Worm (Caenorhabditis elegans) whole organism, L3 larva: Measurements from ENCODE around the gene atg-10.

Experiments
- R02D3.7 ChIP-seq: fragments of 150-350 bp; optimal IDR thresholded peaks from 2 replicates; lab custom pipeline; 2014; ENCODE audit warnings: missing biosample characterization, missing genetic modification characterization
- ZK546.5 ChIP-seq: sonication (generic microtip); optimal IDR thresholded peaks from 2 replicates; lab custom pipeline; 2017; ENCODE audit warnings: missing biosample characterization, missing genetic modification characterization
- ceh-16 ChIP-seq: sonication (generic microtip); optimal IDR thresholded peaks from 2 replicates; lab custom pipeline; 2017; ENCODE audit warnings: missing biosample characterization, missing genetic modification characterization
- ceh-82 ChIP-seq: fragments of 150-350 bp; optimal IDR thresholded peaks from 2 replicates; lab custom pipeline; 2014; ENCODE audit warnings: missing biosample characterization, missing genetic modification characterization
- egl-27 ChIP-seq: sonication (generic microtip); optimal IDR thresholded peaks from 4 replicates; lab custom pipeline; 2017; ENCODE audit warnings: missing biosample characterization, missing genetic modification reagents, missing genetic modification characterization
- egl-5 ChIP-seq: fragments of 150-350 bp; optimal IDR thresholded peaks from 2 replicates; lab custom pipeline; 2017; ENCODE audit warnings: missing biosample characterization, missing genetic modification reagents, missing genetic modification characterization, inconsistent platforms
- elt-1 ChIP-seq: fragments of 150-350 bp; optimal IDR thresholded peaks from 2 replicates; lab custom pipeline; 2014; ENCODE audit warnings: missing biosample characterization, missing genetic modification characterization
- elt-2 ChIP-seq: sonication (generic microtip); optimal IDR thresholded peaks from 2 replicates; lab custom pipeline; 2016; ENCODE audit warnings: missing genetic modification reagents, mild to moderate bottlenecking, missing genetic modification characterization, missing compliant biosample characterization
- elt-3 ChIP-seq, 3 experiments: fragments of 150-350 bp in 1 of 3; sonication (generic microtip) in 2 of 3; optimal IDR thresholded peaks; 2 replicates in 2 of 3; 4 replicates in 1 of 3; lab custom pipeline; 2014 to 2017; ENCODE audit warnings: missing biosample characterization in 3 of 3, missing genetic modification characterization in 3 of 3
- fkh-10 ChIP-seq: sonication (generic microtip); optimal IDR thresholded peaks from 2 replicates; lab custom pipeline; 2017; ENCODE audit warnings: missing biosample characterization, missing genetic modification reagents, missing genetic modification characterization
- fos-1 ChIP-seq: fragments of 150-350 bp; optimal IDR thresholded peaks from 2 replicates; lab custom pipeline; 2014; ENCODE audit warnings: missing biosample characterization, missing genetic modification characterization
- hmg-11 ChIP-seq: sonication (generic microtip); optimal IDR thresholded peaks from 2 replicates; lab custom pipeline; 2016; ENCODE audit warnings: missing genetic modification characterization, missing compliant biosample characterization
- lin-15B ChIP-seq: fragments of 150-350 bp; optimal IDR thresholded peaks from 2 replicates; lab custom pipeline; 2014; ENCODE audit warnings: missing biosample characterization, missing genetic modification characterization
- lin-39 ChIP-seq: fragments of 150-350 bp; optimal IDR thresholded peaks from 2 replicates; lab custom pipeline; 2018; ENCODE audit warnings: missing biosample characterization, missing genetic modification reagents, missing genetic modification characterization
- lsy-12 ChIP-seq: sonication (generic microtip); optimal IDR thresholded peaks from 2 replicates; lab custom pipeline; 2016; ENCODE audit warnings: mild to moderate bottlenecking, missing genetic modification characterization, missing compliant biosample characterization
- mml-1 ChIP-seq: fragments of 150-350 bp; sonication (generic microtip); optimal IDR thresholded peaks from 3 replicates; lab custom pipeline; 2014; ENCODE audit warnings: missing biosample characterization, missing genetic modification characterization
- nfya-1 ChIP-seq: sonication (generic microtip); optimal IDR thresholded peaks from 2 replicates; lab custom pipeline; 2017; ENCODE audit warnings: missing genetic modification characterization, mild to moderate bottlenecking, missing compliant biosample characterization, antibody characterized with exemption, moderate library complexity; ENCODE audit not compliant: insufficient read depth
- nhr-12 ChIP-seq: fragments of 150-350 bp; optimal IDR thresholded peaks from 2 replicates; lab custom pipeline; 2014; ENCODE audit warnings: missing biosample characterization, missing genetic modification characterization
- nhr-23 ChIP-seq: fragments of 150-350 bp; optimal IDR thresholded peaks from 2 replicates; lab custom pipeline; 2014; ENCODE audit warnings: missing biosample characterization, missing genetic modification reagents, missing genetic modification characterization
- nhr-237 ChIP-seq: fragments of 150-350 bp; optimal IDR thresholded peaks from 2 replicates; lab custom pipeline; 2014; ENCODE audit warnings: missing biosample characterization, missing genetic modification characterization
- nhr-25 ChIP-seq: sonication (generic microtip); optimal IDR thresholded peaks from 2 replicates; lab custom pipeline; 2017; ENCODE audit warnings: missing biosample characterization, missing genetic modification characterization
- nhr-43 ChIP-seq: sonication (generic microtip); optimal IDR thresholded peaks from 2 replicates; lab custom pipeline; 2016; ENCODE audit warnings: mild to moderate bottlenecking, missing genetic modification characterization, missing compliant biosample characterization; ENCODE audit not compliant: poor library complexity, severe bottlenecking
- nhr-67 ChIP-seq: fragments of 150-350 bp; optimal IDR thresholded peaks from 2 replicates; lab custom pipeline; 2014; ENCODE audit warnings: missing biosample characterization, missing genetic modification characterization
- nhr-76 ChIP-seq: fragments of 150-350 bp; sonication (generic microtip); optimal IDR thresholded peaks from 5 replicates; lab custom pipeline; 2014; ENCODE audit warnings: missing biosample characterization, missing genetic modification characterization
- nhr-77 ChIP-seq: fragments of 150-350 bp; optimal IDR thresholded peaks from 2 replicates; lab custom pipeline; 2014; ENCODE audit warnings: missing biosample characterization, missing genetic modification characterization
- pha-4 ChIP-seq: fragments of 150-350 bp; optimal IDR thresholded peaks from 2 replicates; lab custom pipeline; 2014; ENCODE audit warnings: missing biosample characterization, missing genetic modification reagents, missing genetic modification characterization
- pqm-1 ChIP-seq: fragments of 150-350 bp; optimal IDR thresholded peaks from 2 replicates; lab custom pipeline; 2017; ENCODE audit warnings: missing biosample characterization, missing genetic modification characterization, inconsistent platforms
- sea-2 ChIP-seq: fragments of 150-350 bp; sonication (generic microtip); optimal IDR thresholded peaks from 4 replicates; lab custom pipeline; 2014; ENCODE audit warnings: missing biosample characterization, missing genetic modification reagents, missing genetic modification characterization
- skn-1 ChIP-seq: fragments of 150-350 bp; optimal IDR thresholded peaks from 2 replicates; lab custom pipeline; 2014; ENCODE audit warnings: missing biosample characterization, missing genetic modification characterization
- snpc-4 ChIP-seq: fragments of 150-350 bp; optimal IDR thresholded peaks from 2 replicates; lab custom pipeline; 2014; ENCODE audit warnings: missing biosample characterization, missing genetic modification characterization
- tbx-2 ChIP-seq: sonication (generic microtip); optimal IDR thresholded peaks from 2 replicates; lab custom pipeline; 2016; ENCODE audit warnings: mild to moderate bottlenecking, missing genetic modification characterization, missing compliant biosample characterization
- unc-62 ChIP-seq: fragments of 150-350 bp; sonication (generic microtip); optimal IDR thresholded peaks from 4 replicates; lab custom pipeline; 2014; ENCODE audit warnings: missing biosample characterization, missing genetic modification reagents, missing genetic modification characterization
- zag-1 ChIP-seq: fragments of 150-350 bp; optimal IDR thresholded peaks from 2 replicates; lab custom pipeline; 2014; ENCODE audit warnings: missing biosample characterization, missing genetic modification characterization
- ztf-11 ChIP-seq: fragments of 150-350 bp; optimal IDR thresholded peaks from 2 replicates; lab custom pipeline; 2014; ENCODE audit warnings: missing biosample characterization, missing genetic modification characterization
- ztf-4 ChIP-seq: fragments of 150-350 bp; optimal IDR thresholded peaks from 2 replicates; lab custom pipeline; 2014; ENCODE audit warnings: missing biosample characterization, missing genetic modification characterization

atg-10 gene

ce11 chrII:8683933-8684332 lies 25.0 kb downstream of the atg-10 start:
- TF ChIP-seq lin-15B (tag; lab: Kevin White, UChicago), result peak; percentile 49
- no peak for TF ChIP-seq lsy-12
- peak; percentile 60 for TF ChIP-seq nfya-1
- peak; percentile 55 for TF ChIP-seq hmg-11 (tag; lab: Kevin White, UChicago)
- TF ChIP-seq nhr-43, result peak; percentile 50
- no peak for TF ChIP-seq egl-27 (tag; lab: Kevin White, UChicago)
- TF ChIP-seq lin-39 (tag; lab: Kevin White, UChicago), result peak; percentile 46
- TF ChIP-seq snpc-4 (tag; lab: Kevin White, UChicago), result peak; percentile 49
- TF ChIP-seq nhr-67 (tag; lab: Kevin White, UChicago), result no peak
- TF ChIP-seq egl-5 (tag; lab: Kevin White, UChicago), result peak; percentile 63
- peak; percentile 28 for TF ChIP-seq R02D3.7 (tag; lab: Kevin White, UChicago)

DNA sequence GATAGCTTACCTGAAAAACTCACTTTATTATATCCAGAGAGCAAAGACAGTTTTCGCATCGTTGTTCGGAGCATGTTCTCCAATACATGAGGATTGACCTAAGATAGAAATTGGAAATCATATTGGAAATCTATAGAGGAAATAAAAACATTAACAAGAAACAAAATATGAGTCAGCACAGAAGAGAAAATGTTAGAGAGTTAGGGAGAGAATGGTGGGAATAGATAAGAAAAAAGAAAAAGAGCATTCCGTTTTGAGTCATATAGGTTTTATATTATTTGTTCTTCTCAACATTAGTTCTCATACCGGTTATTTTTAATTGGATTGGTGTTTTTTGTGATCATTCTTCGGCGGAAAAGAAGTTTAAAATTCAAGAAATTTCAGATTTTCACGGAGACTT lies 25.9 kb downstream of the atg-10 start, which contains the start of gene hgap-2:
TSS of gene hgap-2 (minus strand) at position 101 of the 400 bp plus-strand sequence.
- TF ChIP-seq pha-4 (tag; lab: Kevin White, UChicago) (peak; percentile 4), pqm-1 (tag; lab: Kevin White, UChicago) (peak; percentile 19), nhr-43 (no peak)

ce11 chrII:8685623-8686022 lies 26.7 kb downstream of the atg-10 start, which contains the start of gene C34C6.9:
Gene C34C6.9 (plus strand): TSS chrII:8685923.
- TF ChIP-seq skn-1 (tag; lab: Kevin White, UChicago) (no peak), nhr-67 (tag; lab: Kevin White, UChicago) (no peak), ztf-11 (no peak), elt-1 (tag; lab: Kevin White, UChicago) (no peak), lsy-12 (no peak), zag-1 (no peak), ceh-82 (tag; lab: Kevin White, UChicago) (no peak), elt-3 (tag; optimal IDR thresholded peaks at IDR 0.05; lab: Kevin White, UChicago) (no peak), egl-27 (tag; lab: Kevin White, UChicago) (no peak)
- TF ChIP-seq, all 47 proteins: peak for 0

DNA sequence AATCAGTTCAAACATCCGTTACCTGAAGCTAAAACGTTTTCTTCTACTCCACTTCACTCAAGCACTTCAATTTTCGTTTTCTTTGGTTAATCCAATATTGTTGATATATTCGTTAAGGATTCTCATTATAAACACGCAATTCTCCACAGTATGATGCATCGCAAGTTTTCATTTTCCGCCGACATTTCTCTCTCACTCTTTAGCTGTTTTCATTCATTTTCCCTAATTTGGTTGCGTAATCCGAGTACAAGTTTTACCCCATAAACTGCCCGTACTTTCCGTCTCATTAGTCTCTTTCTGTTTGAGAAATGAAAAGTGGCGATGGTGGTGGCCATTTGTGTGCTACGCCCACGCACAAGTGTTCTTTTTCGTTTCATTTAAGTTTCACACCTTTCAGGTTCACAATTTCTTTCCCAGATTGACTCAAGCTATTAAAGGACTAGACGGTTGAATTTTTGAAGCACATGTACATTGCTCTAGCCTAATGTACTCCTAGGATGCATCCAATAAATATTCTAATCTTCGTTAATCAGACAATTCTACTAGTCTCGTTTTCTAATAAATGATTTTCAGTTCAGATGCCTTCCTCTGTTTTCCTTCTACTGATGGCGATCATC lies 32.5 kb downstream of the atg-10 start, which contains the start of gene C34C6.3:
TSS of gene C34C6.3 (plus strand) at position 567 of the 617 bp plus-strand sequence.
- no peak for TF ChIP-seq nhr-76
- no peak for TF ChIP-seq ceh-16

DNA sequence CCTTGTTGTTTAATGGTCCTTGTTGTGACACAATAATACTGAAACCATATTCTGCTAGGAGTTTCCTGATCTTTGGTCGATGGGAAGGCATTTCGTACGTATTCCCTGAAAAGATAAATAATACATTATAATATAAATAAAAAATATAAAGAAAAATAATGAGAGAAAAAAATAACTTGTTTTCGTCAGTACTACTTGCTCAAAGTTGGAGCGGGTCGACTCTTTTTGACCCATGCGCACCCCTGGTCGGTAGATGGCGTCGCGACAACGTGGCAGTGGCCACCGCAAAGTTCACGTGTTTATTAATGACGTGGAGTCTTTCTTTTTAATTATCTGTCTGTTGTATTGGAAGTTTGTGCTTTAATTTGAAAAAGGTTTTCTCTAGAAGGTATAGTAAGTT lies 36.8 kb downstream of the atg-10 start, which contains the start of gene C34C6.10:
TSS of gene C34C6.10 (minus strand) at position 101 of the 400 bp plus-strand sequence.
- TF ChIP-seq nhr-237 (tag; lab: Kevin White, UChicago) (no peak), fkh-10 (GFP tag; lab: Kevin White, UChicago) (no peak), snpc-4 (tag; lab: Kevin White, UChicago) (no peak), elt-2 (tag; lab: Kevin White, UChicago) (no peak), egl-27 (tag; lab: Kevin White, UChicago) (no peak), hmg-11 (tag; lab: Kevin White, UChicago) (no peak), unc-62 (GFP tag; lab: Kevin White, UChicago) (no peak), fos-1 (no peak), ceh-82 (tag; lab: Kevin White, UChicago) (no peak), R02D3.7 (tag; lab: Kevin White, UChicago) (no peak), lsy-12 (no peak), nhr-23 (no peak), lin-15B (tag; lab: Kevin White, UChicago) (no peak), tbx-2 (no peak), sea-2 (no peak), ztf-11 (no peak), nhr-25 (no peak)

ce11 chrII:8698828-8699227 lies 39.9 kb downstream of the atg-10 start, which contains the start of gene chdh-1:
Gene chdh-1 (minus strand): TSS chrII:8698928.
- TF ChIP-seq ztf-4, result no peak
- no peak for TF ChIP-seq sea-2
- no peak for TF ChIP-seq nhr-23
- TF ChIP-seq snpc-4 (tag; lab: Kevin White, UChicago), result no peak
- no peak for TF ChIP-seq ztf-11
- no peak for TF ChIP-seq unc-62 (GFP tag; lab: Kevin White, UChicago)
- no peak for TF ChIP-seq pqm-1 (tag; lab: Kevin White, UChicago)
- no peak for TF ChIP-seq lsy-12
- no peak for TF ChIP-seq nhr-12
- no peak for TF ChIP-seq hmg-11 (tag; lab: Kevin White, UChicago)
- no peak for TF ChIP-seq nhr-77
- no peak for TF ChIP-seq zag-1
- TF ChIP-seq fos-1, result no peak
- no peak for TF ChIP-seq mml-1 (tag; lab: Kevin White, UChicago)
- no peak for TF ChIP-seq nfya-1
- TF ChIP-seq R02D3.7 (tag; lab: Kevin White, UChicago), result no peak
- no peak for TF ChIP-seq ZK546.5 (tag; lab: Kevin White, UChicago)
- TF ChIP-seq fkh-10 (GFP tag; lab: Kevin White, UChicago), result no peak
- TF ChIP-seq, all 47 proteins: peak for 0
